Fruit fly (Drosophila melanogaster) whole organism, prepupa: ENCODE results near the gene Scm.

Experiments used
- Blimp-1 ChIP-seq: fragments of 200-800 bp; sonication (Bioruptor generic); optimal IDR thresholded peaks from 3 replicates; lab custom pipeline; 2017; ENCODE audit warnings: missing biosample characterization, missing genetic modification characterization, mild to moderate bottlenecking, moderate library complexity, missing genetic modification reagents
- CG10631 ChIP-seq: fragments of 200-800 bp; sonication (Bioruptor generic); optimal IDR thresholded peaks from 2 replicates; lab custom pipeline; 2016; ENCODE audit warnings: missing biosample characterization, missing genetic modification characterization
- CG10669 ChIP-seq: fragments of 200-800 bp; sonication (Bioruptor generic); optimal IDR thresholded peaks from 3 replicates; lab custom pipeline; 2018; ENCODE audit warnings: missing biosample characterization, mild to moderate bottlenecking, missing genetic modification characterization, moderate library complexity
- CG11762 ChIP-seq: fragments of 200-800 bp; sonication (Bioruptor generic); optimal IDR thresholded peaks from 3 replicates; lab custom pipeline; 2016; ENCODE audit warnings: missing biosample characterization, missing genetic modification characterization; ENCODE audit not compliant: insufficient read depth
- CG11902 ChIP-seq: fragments of 200-800 bp; sonication (Bioruptor generic); optimal IDR thresholded peaks from 3 replicates; lab custom pipeline; 2016; ENCODE audit warnings: missing biosample characterization, missing genetic modification characterization
- CG1621 ChIP-seq: fragments of 200-800 bp; sonication (Bioruptor generic); optimal IDR thresholded peaks from 3 replicates; lab custom pipeline; 2018; ENCODE audit warnings: missing biosample characterization, mild to moderate bottlenecking, missing genetic modification characterization
- CG3919 ChIP-seq: fragments of 200-800 bp; sonication (Bioruptor generic); optimal IDR thresholded peaks from 3 replicates; lab custom pipeline; 2016; ENCODE audit warnings: missing biosample characterization, missing genetic modification characterization
- CG4318 ChIP-seq: fragments of 200-800 bp; sonication (Bioruptor generic); optimal IDR thresholded peaks from 3 replicates; lab custom pipeline; 2017; ENCODE audit warnings: missing biosample characterization, mild to moderate bottlenecking, missing genetic modification characterization
- CG6792 ChIP-seq: fragments of 200-800 bp; sonication (Bioruptor generic); optimal IDR thresholded peaks from 3 replicates; lab custom pipeline; 2016; ENCODE audit warnings: missing biosample characterization, missing genetic modification characterization
- CG6854 ChIP-seq: fragments of 200-800 bp; sonication (Bioruptor generic); optimal IDR thresholded peaks from 2 replicates; lab custom pipeline; 2017; ENCODE audit warnings: missing biosample characterization, mild to moderate bottlenecking, missing genetic modification characterization
- CG7368 ChIP-seq: fragments of 200-800 bp; sonication (Bioruptor generic); optimal IDR thresholded peaks from 3 replicates; lab custom pipeline; 2016; ENCODE audit warnings: missing biosample characterization, missing genetic modification characterization
- CG8119 ChIP-seq: fragments of 200-800 bp; sonication (Bioruptor generic); IDR thresholded peaks from 3 replicates; pipeline ENCODE4 v1.3.6; 2022; ENCODE audit warnings: missing biosample characterization, missing genetic modification characterization
- CG8319 ChIP-seq: fragments of 200-800 bp; sonication (Bioruptor generic); optimal IDR thresholded peaks from 3 replicates; lab custom pipeline; 2016; ENCODE audit warnings: missing biosample characterization, missing genetic modification characterization
- CG9139 ChIP-seq: fragments of 200-800 bp; sonication (Bioruptor generic); optimal IDR thresholded peaks from 3 replicates; lab custom pipeline; 2017; ENCODE audit warnings: missing biosample characterization, mild to moderate bottlenecking, missing genetic modification characterization
- Eip75B ChIP-seq: fragments of 200-800 bp; sonication (Bioruptor generic); optimal IDR thresholded peaks from 3 replicates; lab custom pipeline; 2016; ENCODE audit warnings: missing biosample characterization, missing genetic modification characterization
- Eip93F ChIP-seq: fragments of 200-800 bp; sonication (Bioruptor generic); optimal IDR thresholded peaks from 2 replicates; lab custom pipeline; 2016; ENCODE audit warnings: missing biosample characterization, mild to moderate bottlenecking, missing genetic modification characterization
- Ets21C ChIP-seq: fragments of 200-800 bp; sonication (Bioruptor generic); optimal IDR thresholded peaks from 3 replicates; lab custom pipeline; 2016; ENCODE audit warnings: missing biosample characterization, missing genetic modification characterization
- Ets96B ChIP-seq: fragments of 200-800 bp; optimal IDR thresholded peaks from 2 replicates; lab custom pipeline; 2019; ENCODE audit warnings: missing biosample characterization, mild to moderate bottlenecking, missing genetic modification characterization, moderate library complexity
- Gug ChIP-seq: fragments of 200-800 bp; sonication (Bioruptor generic); IDR thresholded peaks from 2 replicates; pipeline ENCODE4 v1.3.6; 2022; ENCODE audit warnings: missing biosample characterization, missing genetic modification characterization
- Hr38 ChIP-seq: sonication (Bioruptor generic); optimal IDR thresholded peaks from 2 replicates; lab custom pipeline; 2016; ENCODE audit warnings: missing biosample characterization, missing genetic modification characterization
- Hr39 ChIP-seq: fragments of 200-800 bp; sonication (Bioruptor generic); optimal IDR thresholded peaks from 2 replicates; lab custom pipeline; 2016; ENCODE audit warnings: missing biosample characterization, missing genetic modification characterization
- Lpt ChIP-seq: fragments of 200-800 bp; sonication (Bioruptor generic); optimal IDR thresholded peaks from 3 replicates; lab custom pipeline; 2016; ENCODE audit warnings: missing biosample characterization, missing genetic modification characterization
- Met ChIP-seq: fragments of 200-800 bp; sonication (Bioruptor generic); optimal IDR thresholded peaks from 3 replicates; lab custom pipeline; 2016; ENCODE audit warnings: missing biosample characterization, missing genetic modification characterization
- OdsH ChIP-seq: fragments of 200-800 bp; sonication (Bioruptor generic); optimal IDR thresholded peaks from 3 replicates; lab custom pipeline; 2016; ENCODE audit warnings: missing biosample characterization, missing genetic modification characterization
- Sox102F ChIP-seq: fragments of 200-800 bp; sonication (Bioruptor generic); optimal IDR thresholded peaks from 2 replicates; lab custom pipeline; 2016; ENCODE audit warnings: missing biosample characterization, mild to moderate bottlenecking, missing genetic modification characterization
- Sox14 ChIP-seq: fragments of 200-800 bp; sonication (Bioruptor generic); optimal IDR thresholded peaks from 3 replicates; lab custom pipeline; 2016; ENCODE audit warnings: missing biosample characterization, missing genetic modification characterization
- Sox15 ChIP-seq: fragments of 200-800 bp; sonication (Bioruptor generic); optimal IDR thresholded peaks from 3 replicates; lab custom pipeline; 2016; ENCODE audit warnings: missing biosample characterization, missing genetic modification characterization
- achi ChIP-seq: fragments of 200-800 bp; sonication (Bioruptor generic); optimal IDR thresholded peaks from 3 replicates; lab custom pipeline; 2016; ENCODE audit warnings: missing biosample characterization, missing genetic modification characterization
- cyc ChIP-seq: fragments of 200-800 bp; sonication (Bioruptor generic); optimal IDR thresholded peaks from 3 replicates; lab custom pipeline; 2016; ENCODE audit warnings: missing biosample characterization, missing genetic modification characterization
- eg ChIP-seq: fragments of 200-800 bp; sonication (Bioruptor generic); IDR thresholded peaks from 3 replicates; pipeline ENCODE4 v1.3.6; 2022; ENCODE audit warnings: missing biosample characterization, missing genetic modification characterization
- fd59A ChIP-seq: fragments of 200-800 bp; sonication (Bioruptor generic); optimal IDR thresholded peaks from 2 replicates; lab custom pipeline; 2017; ENCODE audit warnings: missing biosample characterization, mild to moderate bottlenecking, missing genetic modification characterization, missing genetic modification reagents
- fd85E ChIP-seq: fragments of 200-800 bp; sonication (Bioruptor generic); optimal IDR thresholded peaks from 3 replicates; lab custom pipeline; 2016; ENCODE audit warnings: missing biosample characterization, missing genetic modification characterization
- fkh ChIP-seq: fragments of 200-800 bp; sonication (Bioruptor generic); optimal IDR thresholded peaks from 3 replicates; lab custom pipeline; 2017; ENCODE audit warnings: missing biosample characterization, mild to moderate bottlenecking, missing genetic modification characterization, moderate library complexity
- lz ChIP-seq: fragments of 200-800 bp; sonication (Bioruptor generic); optimal IDR thresholded peaks from 3 replicates; lab custom pipeline; 2016; ENCODE audit warnings: missing biosample characterization, missing genetic modification characterization
- salr ChIP-seq, 2 experiments: fragments of 200-800 bp; sonication (Bioruptor generic); optimal IDR thresholded peaks; 3 replicates each; lab custom pipeline; 2016 to 2018; ENCODE audit warnings: missing biosample characterization in 2 of 2, missing genetic modification characterization in 2 of 2, mild to moderate bottlenecking in 1 of 2
- spab ChIP-seq: fragments of 200-800 bp; sonication (Bioruptor generic); optimal IDR thresholded peaks from 2 replicates; lab custom pipeline; 2017; ENCODE audit warnings: missing biosample characterization, mild to moderate bottlenecking, missing genetic modification characterization, missing genetic modification reagents
- svp ChIP-seq: fragments of 200-800 bp; sonication (Bioruptor generic); peaks from one replicate; lab custom pipeline; 2016; ENCODE audit warnings: missing biosample characterization, missing genetic modification characterization
- topi ChIP-seq: fragments of 200-800 bp; sonication (Bioruptor generic); optimal IDR thresholded peaks from 3 replicates; lab custom pipeline; 2016; ENCODE audit warnings: missing biosample characterization, missing genetic modification characterization
- vri ChIP-seq: fragments of 200-800 bp; sonication (Bioruptor generic); optimal IDR thresholded peaks from 3 replicates; lab custom pipeline; 2016; ENCODE audit warnings: missing biosample characterization, mild to moderate bottlenecking, missing genetic modification characterization

Gene Scm

dm6 chr3R:9673207-9673606 is 35.8 kb upstream of the Scm start:
- TF ChIP-seq fd59A = no peak
- no peak for TF ChIP-seq CG8319 (GFP tag; lab: Kevin White, UChicago)
- TF ChIP-seq Blimp-1 (GFP tag; lab: Kevin White, UChicago) = no peak
- no peak for TF ChIP-seq Sox14 (GFP tag; lab: Kevin White, UChicago)
- TF ChIP-seq CG8119 (GFP tag; lab: Robert Waterston, UW) = no peak
- no peak for TF ChIP-seq CG1621 (tag; lab: Kevin White, UChicago)
- TF ChIP-seq fkh (GFP tag; lab: Kevin White, UChicago) = no peak
- no peak for TF ChIP-seq Met (GFP tag; lab: Kevin White, UChicago)
- TF ChIP-seq achi (GFP tag; lab: Kevin White, UChicago) = no peak
- TF ChIP-seq CG7368 (GFP tag; lab: Kevin White, UChicago) = no peak
- TF ChIP-seq topi (GFP tag; lab: Kevin White, UChicago) = no peak
- no peak for TF ChIP-seq Sox102F (GFP tag; lab: Kevin White, UChicago)
- TF ChIP-seq lz = no peak
- no peak for TF ChIP-seq CG9139 (GFP tag; lab: Kevin White, UChicago)
- TF ChIP-seq, all 60 proteins: peak for 0

- TF ChIP-seq eg (GFP tag; lab: Robert Waterston, UW) = no peak
- no peak for TF ChIP-seq CG6792 (GFP tag; lab: Kevin White, UChicago)
- TF ChIP-seq CG11762 (GFP tag; lab: Kevin White, UChicago) = no peak
- TF ChIP-seq OdsH (GFP tag; lab: Kevin White, UChicago) = no peak
- no peak for TF ChIP-seq CG8319 (GFP tag; lab: Kevin White, UChicago)
- no peak for TF ChIP-seq Sox102F (GFP tag; lab: Kevin White, UChicago)
- no peak for TF ChIP-seq vri (GFP tag; lab: Kevin White, UChicago)
- no peak for TF ChIP-seq Hr38 (GFP tag; lab: Kevin White, UChicago)
- no peak for TF ChIP-seq Eip93F (GFP tag; lab: Kevin White, UChicago)
- no peak for TF ChIP-seq Ets21C (GFP tag; lab: Kevin White, UChicago)
- TF ChIP-seq topi (GFP tag; lab: Kevin White, UChicago) = no peak
- TF ChIP-seq CG6854 (GFP tag; lab: Kevin White, UChicago) = no peak
- TF ChIP-seq Hr39 = no peak
- no peak for TF ChIP-seq Eip75B (GFP tag; lab: Kevin White, UChicago)
- no peak for TF ChIP-seq Ets96B (tag; lab: Kevin White, UChicago)
- no peak for TF ChIP-seq lz
- TF ChIP-seq Sox15 = no peak
- TF ChIP-seq CG4318 (GFP tag; lab: Kevin White, UChicago) = no peak
Measured at dm6 chr3R:9665405-9665804, 28.0 kb upstream of the Scm start.

- no peak for TF ChIP-seq Gug (GFP tag; lab: Robert Waterston, UW)
- peak; percentile 40 for TF ChIP-seq vri (GFP tag; lab: Kevin White, UChicago)
- TF ChIP-seq svp = peak; percentile 1
- peak; percentile 38 for TF ChIP-seq fkh (GFP tag; lab: Kevin White, UChicago)
- TF ChIP-seq, all 60 proteins: peak for 3
Measured at dm6 chr3R:9646104-9646707, 8.8 kb upstream of the Scm start, which contains the start of gene Fst. Gene Fst, minus strand, starts transcription at chr3R:9646154.

dm6 chr3R:9644620-9645019 is 7.2 kb upstream of the Scm start:
- TF ChIP-seq fkh (GFP tag; lab: Kevin White, UChicago) = no peak
- TF ChIP-seq CG11902 (GFP tag; lab: Kevin White, UChicago) = no peak
- no peak for TF ChIP-seq Hr38 (GFP tag; lab: Kevin White, UChicago)
- TF ChIP-seq CG3919 (GFP tag; lab: Kevin White, UChicago) = no peak
- no peak for TF ChIP-seq Hr39
- TF ChIP-seq CG6854 (GFP tag; lab: Kevin White, UChicago) = no peak

dm6 chr3R:9643977-9644376 is 6.6 kb upstream of the Scm start:
- TF ChIP-seq CG4318 (GFP tag; lab: Kevin White, UChicago) (no peak), salr (GFP tag; optimal IDR thresholded peaks at IDR 0.05; lab: Kevin White, UChicago) (no peak), Hr38 (GFP tag; lab: Kevin White, UChicago) (no peak), CG10669 (GFP tag; lab: Kevin White, UChicago) (no peak), cyc (no peak), lz (no peak), CG10631 (GFP tag; lab: Kevin White, UChicago) (no peak), CG8119 (GFP tag; lab: Robert Waterston, UW) (no peak), fkh (GFP tag; lab: Kevin White, UChicago) (no peak), spab (GFP tag; lab: Kevin White, UChicago) (no peak), fd85E (no peak), Lpt (no peak), achi (GFP tag; lab: Kevin White, UChicago) (no peak)
